Worm (Caenorhabditis elegans) whole organism, L1 larva: ENCODE measurements around the gene F17C8.3.

Experiments used
- ces-1 ChIP-seq: fragments of 150-350 bp; optimal IDR thresholded peaks from 2 replicates; lab custom pipeline; 2014; ENCODE audit warnings: missing biosample characterization, missing genetic modification reagents, missing genetic modification characterization
- efl-3 ChIP-seq: fragments of 200-800 bp; sonication (Bioruptor generic); optimal IDR thresholded peaks from 2 replicates; lab custom pipeline; 2018; ENCODE audit warnings: mild to moderate bottlenecking, missing genetic modification characterization, missing compliant biosample characterization
- pag-3 ChIP-seq: sonication (generic microtip); optimal IDR thresholded peaks from 2 replicates; lab custom pipeline; 2017; ENCODE audit warnings: missing genetic modification characterization, mild to moderate bottlenecking, missing compliant biosample characterization, antibody characterized with exemption, borderline replicate concordance; ENCODE audit not compliant: insufficient read depth

ce11 chrIII:4697819-4698218 lies 33.9 kb upstream of the F17C8.3 start, which contains the start of gene dnj-18:
- TF ChIP-seq pag-3 (tag; lab: Kevin White, UChicago) (no peak), ces-1 (GFP tag; lab: Kevin White, UChicago) (no peak), efl-3 (GFP tag; lab: Kevin White, UChicago) (no peak)
